Worm (Caenorhabditis elegans): ENCODE measurements around the gene mihp-2.
A peak's percentile ranks its signal among the peaks of the same experiment; 100 is the strongest.

mihp-2 gene

DNA sequence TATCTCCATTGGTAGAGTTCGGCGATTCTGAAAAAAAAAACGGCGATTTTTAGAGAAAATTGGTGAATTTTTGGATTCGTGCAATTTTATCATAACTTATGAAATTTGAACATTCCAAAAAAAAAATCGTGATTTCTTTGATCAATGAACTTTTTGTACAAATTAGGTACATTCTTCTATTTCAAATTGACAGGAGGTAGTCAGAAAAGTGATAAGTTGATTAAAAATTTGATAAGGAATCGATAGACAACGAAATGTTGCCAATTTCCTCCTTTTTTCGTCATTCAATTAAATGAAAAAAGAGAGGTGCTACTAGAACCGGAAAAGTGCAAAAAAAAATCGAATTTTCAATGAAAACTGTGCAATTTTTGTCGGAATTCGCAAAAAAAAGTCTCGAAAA, 32.6 kb upstream of the mihp-2 start:
- TF ChIP-seq ceh-24 (tag; optimal IDR thresholded peaks at IDR 0.05) (no peak), unc-42 (tag; optimal IDR thresholded peaks at IDR 0.05) (no peak), fkh-10 (GFP tag; optimal IDR thresholded peaks at IDR 0.05) (no peak), syd-9 (tag; optimal IDR thresholded peaks at IDR 0.05) (no peak), ztf-16 (tag; optimal IDR thresholded peaks at IDR 0.05) (no peak), pha-4 (tag; optimal IDR thresholded peaks at IDR 0.05) (no peak), ceh-18 (tag; optimal IDR thresholded peaks at IDR 0.05) (no peak), K09A11.1 (tag; optimal IDR thresholded peaks at IDR 0.05; ENCODE audit: insufficient read depth) (no peak), ceh-9 (tag; optimal IDR thresholded peaks at IDR 0.05) (no peak), dmd-4 (tag; optimal IDR thresholded peaks at IDR 0.05; ENCODE audit: borderline replicate concordance) (no peak), pha-2 (tag; optimal IDR thresholded peaks at IDR 0.05) (no peak), fax-1 (tag; optimal IDR thresholded peaks at IDR 0.05) (no peak), lim-6 (tag; optimal IDR thresholded peaks at IDR 0.05) (no peak), ceh-48 (tag; optimal IDR thresholded peaks at IDR 0.05) (no peak), eyg-1 (tag; optimal IDR thresholded peaks at IDR 0.05) (no peak)

DNA sequence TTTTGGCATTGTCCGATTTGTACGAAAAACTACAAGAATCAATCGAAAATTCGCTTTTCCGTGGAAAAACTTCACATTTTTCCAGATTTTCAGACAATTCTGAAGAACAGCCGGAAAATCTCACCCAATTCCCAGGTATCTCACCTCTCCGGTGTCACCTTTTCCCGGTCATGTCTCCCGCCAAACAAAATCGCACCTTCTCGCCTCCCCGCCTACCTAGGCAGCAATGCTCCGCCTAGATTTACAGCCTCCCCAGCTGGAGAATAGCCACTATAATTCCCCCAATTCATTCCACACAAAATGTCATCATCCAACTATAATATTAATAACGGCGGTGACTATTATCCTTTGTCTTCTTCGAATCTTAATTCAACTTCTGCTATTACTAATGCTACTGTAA, 29.7 kb upstream of the mihp-2 start, which contains the start of gene ceh-51:
Gene ceh-51 (plus strand): TSS at position 301 of the 400 bp plus-strand sequence.
- peak; percentile 25 for TF ChIP-seq pag-3 (tag; optimal IDR thresholded peaks at IDR 0.05; ENCODE audit: borderline replicate concordance)
- TF ChIP-seq hlh-13 (GFP tag; optimal IDR thresholded peaks at IDR 0.05): no peak

DNA sequence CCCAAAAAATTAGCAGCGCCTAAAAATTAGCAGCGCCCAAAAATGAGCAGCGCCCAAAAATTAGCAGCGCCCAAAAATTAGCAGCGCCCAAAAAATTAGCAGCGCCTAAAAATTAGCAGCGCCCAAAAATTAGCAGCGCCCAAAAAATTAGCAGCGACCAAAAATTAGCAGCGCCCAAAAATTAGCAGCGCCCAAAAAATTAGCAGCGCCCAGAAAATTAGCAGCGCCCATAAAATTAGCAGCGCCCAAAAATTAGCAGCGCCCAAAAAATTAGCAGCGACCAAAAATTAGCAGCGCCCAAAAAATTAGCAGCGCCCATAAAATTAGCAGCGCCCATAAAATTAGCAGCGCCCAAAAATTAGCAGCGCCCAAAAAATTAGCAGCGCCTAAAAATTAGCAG, 20.6 kb upstream of the mihp-2 start:
- peak; percentile 33; the same call in 1 of the 2 replicates for TF ChIP-seq ceh-45 (GFP tag; IDR thresholded peaks at IDR 0.05)

DNA sequence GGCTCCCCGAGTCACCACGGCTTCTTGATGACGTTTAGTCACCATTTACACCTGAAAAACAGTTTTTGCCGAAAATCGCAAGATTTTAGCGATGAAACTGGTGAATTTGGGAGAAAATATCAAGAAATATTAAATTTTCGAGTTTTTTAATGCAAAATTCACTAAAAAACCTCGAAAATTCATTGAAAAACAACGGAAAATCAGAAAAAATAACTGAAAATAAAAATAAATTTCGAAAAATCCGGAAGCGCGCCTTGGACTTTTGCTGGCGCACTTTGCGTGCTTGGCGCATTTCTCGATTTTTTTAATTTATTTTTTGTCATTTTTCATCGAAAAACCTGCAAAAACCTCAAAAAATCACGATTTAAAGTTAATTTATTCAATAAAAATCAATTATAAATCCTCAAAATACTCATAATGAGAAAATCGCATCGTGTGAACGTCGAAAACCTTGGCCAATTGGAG, 8.6 kb upstream of the mihp-2 start, which contains the start of gene emb-4:
Gene emb-4 (minus strand): TSS at position 51 of the 465 bp plus-strand sequence.
- TF ChIP-seq dve-1 (tag; optimal IDR thresholded peaks at IDR 0.05) (no peak), che-1 (tag; optimal IDR thresholded peaks at IDR 0.05) (no peak), unc-42 (tag; optimal IDR thresholded peaks at IDR 0.05) (no peak), hlh-8 (tag; optimal IDR thresholded peaks at IDR 0.05) (no peak), ceh-18 (tag; optimal IDR thresholded peaks at IDR 0.05) (no peak), tbx-2 (tag; optimal IDR thresholded peaks at IDR 0.05) (no peak), rnt-1 (tag; optimal IDR thresholded peaks at IDR 0.05) (no peak)

ce11 chrV:18900437-18900836, 3.1 kb upstream of the mihp-2 start, which contains the start of gene nhr-243:
Gene nhr-243 (minus strand): TSS chrV:18900537.
- TF ChIP-seq pat-9 (tag; optimal IDR thresholded peaks at IDR 0.05) (no peak), fkh-10 (GFP tag; optimal IDR thresholded peaks at IDR 0.05) (no peak), ceh-19 (GFP tag; optimal IDR thresholded peaks at IDR 0.05) (no peak), pqm-1 (tag; optimal IDR thresholded peaks at IDR 0.05) (no peak), hlh-6 (tag; optimal IDR thresholded peaks at IDR 0.05) (no peak), elt-2 (tag; optimal IDR thresholded peaks at IDR 0.05) (no peak), mec-3 (tag; optimal IDR thresholded peaks at IDR 0.05; ENCODE audit: borderline replicate concordance) (no peak)

ce11 chrV:18901530-18901929, 2.0 kb upstream of the mihp-2 start:
- no peak for TF ChIP-seq ama-1 (optimal IDR thresholded peaks at IDR 0.05)
- TF ChIP-seq ztf-16 (tag; optimal IDR thresholded peaks at IDR 0.05): no peak
- no peak for TF ChIP-seq pha-4 (tag; optimal IDR thresholded peaks at IDR 0.05)
- no peak for TF ChIP-seq zip-5 (tag; optimal IDR thresholded peaks at IDR 0.05)
- no peak for TF ChIP-seq ceh-24 (tag; optimal IDR thresholded peaks at IDR 0.05)
- TF ChIP-seq tbx-2 (tag; optimal IDR thresholded peaks at IDR 0.05): no peak
- no peak for TF ChIP-seq unc-3 (GFP tag; conservative IDR thresholded peaks at IDR 0.05)
- no peak for TF ChIP-seq unc-3 (tag; optimal IDR thresholded peaks at IDR 0.05)
- TF ChIP-seq K02D7.2 (tag; optimal IDR thresholded peaks at IDR 0.05): no peak
- no peak for TF ChIP-seq ttx-3 (tag; optimal IDR thresholded peaks at IDR 0.05)
- TF ChIP-seq dmd-4 (tag; optimal IDR thresholded peaks at IDR 0.05; ENCODE audit: borderline replicate concordance): no peak
- TF ChIP-seq hlh-15 (tag; optimal IDR thresholded peaks at IDR 0.05): no peak
- TF ChIP-seq T23F11.4 (GFP tag; optimal IDR thresholded peaks at IDR 0.05): no peak
- no peak for TF ChIP-seq pqm-1 (tag; optimal IDR thresholded peaks at IDR 0.05)
- no peak for TF ChIP-seq sdc-2 (tag; optimal IDR thresholded peaks at IDR 0.05)
- TF ChIP-seq fax-1 (tag; optimal IDR thresholded peaks at IDR 0.05): no peak
- no peak for TF ChIP-seq elt-2 (tag; optimal IDR thresholded peaks at IDR 0.05)
- TF ChIP-seq ceh-18 (tag; optimal IDR thresholded peaks at IDR 0.05): no peak

Data from whole organism, late embryonic.